Worm (Caenorhabditis elegans) whole organism, L3 larva: ENCODE results near the gene Y43E12A.3.
A peak's percentile ranks its signal among the peaks of the same experiment; 100 is the strongest.

Experiments
- R02D3.7 ChIP-seq: fragments of 150-350 bp; optimal IDR thresholded peaks from 2 replicates; lab custom pipeline; 2014; ENCODE audit warnings: missing biosample characterization, missing genetic modification characterization
- ZK546.5 ChIP-seq: sonication (generic microtip); optimal IDR thresholded peaks from 2 replicates; lab custom pipeline; 2017; ENCODE audit warnings: missing biosample characterization, missing genetic modification characterization
- aly-2 ChIP-seq: fragments of 150-350 bp; optimal IDR thresholded peaks from 2 replicates; lab custom pipeline; 2014; ENCODE audit warnings: missing biosample characterization, missing genetic modification characterization
- ama-1 ChIP-seq: fragments of 150-350 bp; optimal IDR thresholded peaks from 2 replicates; lab custom pipeline; 2018
- ceh-16 ChIP-seq: sonication (generic microtip); optimal IDR thresholded peaks from 2 replicates; lab custom pipeline; 2017; ENCODE audit warnings: missing biosample characterization, missing genetic modification characterization
- ceh-28 ChIP-seq: fragments of 150-350 bp; optimal IDR thresholded peaks from 2 replicates; lab custom pipeline; 2014; ENCODE audit warnings: missing biosample characterization, missing genetic modification reagents, missing genetic modification characterization
- ceh-82 ChIP-seq: fragments of 150-350 bp; optimal IDR thresholded peaks from 2 replicates; lab custom pipeline; 2014; ENCODE audit warnings: missing biosample characterization, missing genetic modification characterization
- ceh-9 ChIP-seq: sonication (generic microtip); optimal IDR thresholded peaks from 2 replicates; lab custom pipeline; 2018; ENCODE audit warnings: missing biosample characterization, missing genetic modification characterization
- egl-27 ChIP-seq: sonication (generic microtip); optimal IDR thresholded peaks from 4 replicates; lab custom pipeline; 2017; ENCODE audit warnings: missing biosample characterization, missing genetic modification reagents, missing genetic modification characterization
- egl-5 ChIP-seq: fragments of 150-350 bp; optimal IDR thresholded peaks from 2 replicates; lab custom pipeline; 2017; ENCODE audit warnings: missing biosample characterization, missing genetic modification reagents, missing genetic modification characterization, inconsistent platforms
- elt-1 ChIP-seq: fragments of 150-350 bp; optimal IDR thresholded peaks from 2 replicates; lab custom pipeline; 2014; ENCODE audit warnings: missing biosample characterization, missing genetic modification characterization
- elt-2 ChIP-seq: sonication (generic microtip); optimal IDR thresholded peaks from 2 replicates; lab custom pipeline; 2016; ENCODE audit warnings: missing genetic modification reagents, mild to moderate bottlenecking, missing genetic modification characterization, missing compliant biosample characterization
- elt-3 ChIP-seq, 3 experiments: fragments of 150-350 bp in 1 of 3; sonication (generic microtip) in 2 of 3; optimal IDR thresholded peaks; 2 replicates in 2 of 3; 4 replicates in 1 of 3; lab custom pipeline; 2014 to 2017; ENCODE audit warnings: missing biosample characterization in 3 of 3, missing genetic modification characterization in 3 of 3
- fkh-10 ChIP-seq: sonication (generic microtip); optimal IDR thresholded peaks from 2 replicates; lab custom pipeline; 2017; ENCODE audit warnings: missing biosample characterization, missing genetic modification reagents, missing genetic modification characterization
- fos-1 ChIP-seq: fragments of 150-350 bp; optimal IDR thresholded peaks from 2 replicates; lab custom pipeline; 2014; ENCODE audit warnings: missing biosample characterization, missing genetic modification characterization
- hmg-11 ChIP-seq: sonication (generic microtip); optimal IDR thresholded peaks from 2 replicates; lab custom pipeline; 2016; ENCODE audit warnings: missing genetic modification characterization, missing compliant biosample characterization
- jun-1 ChIP-seq: fragments of 150-350 bp; optimal IDR thresholded peaks from 2 replicates; lab custom pipeline; 2014; ENCODE audit warnings: missing biosample characterization, missing genetic modification reagents, missing genetic modification characterization
- lin-15B ChIP-seq: fragments of 150-350 bp; optimal IDR thresholded peaks from 2 replicates; lab custom pipeline; 2014; ENCODE audit warnings: missing biosample characterization, missing genetic modification characterization
- lin-39 ChIP-seq: fragments of 150-350 bp; optimal IDR thresholded peaks from 2 replicates; lab custom pipeline; 2018; ENCODE audit warnings: missing biosample characterization, missing genetic modification reagents, missing genetic modification characterization
- lsy-12 ChIP-seq: sonication (generic microtip); optimal IDR thresholded peaks from 2 replicates; lab custom pipeline; 2016; ENCODE audit warnings: mild to moderate bottlenecking, missing genetic modification characterization, missing compliant biosample characterization
- mdl-1 ChIP-seq: fragments of 150-350 bp; optimal IDR thresholded peaks from 2 replicates; lab custom pipeline; 2014; ENCODE audit warnings: missing biosample characterization, missing genetic modification characterization
- nfya-1 ChIP-seq: sonication (generic microtip); optimal IDR thresholded peaks from 2 replicates; lab custom pipeline; 2017; ENCODE audit warnings: missing genetic modification characterization, mild to moderate bottlenecking, missing compliant biosample characterization, antibody characterized with exemption, moderate library complexity; ENCODE audit not compliant: insufficient read depth
- nhr-11 ChIP-seq: fragments of 150-350 bp; optimal IDR thresholded peaks from 2 replicates; lab custom pipeline; 2014; ENCODE audit warnings: missing biosample characterization, missing genetic modification characterization
- nhr-12 ChIP-seq: fragments of 150-350 bp; optimal IDR thresholded peaks from 2 replicates; lab custom pipeline; 2014; ENCODE audit warnings: missing biosample characterization, missing genetic modification characterization
- nhr-23 ChIP-seq: fragments of 150-350 bp; optimal IDR thresholded peaks from 2 replicates; lab custom pipeline; 2014; ENCODE audit warnings: missing biosample characterization, missing genetic modification reagents, missing genetic modification characterization
- nhr-237 ChIP-seq: fragments of 150-350 bp; optimal IDR thresholded peaks from 2 replicates; lab custom pipeline; 2014; ENCODE audit warnings: missing biosample characterization, missing genetic modification characterization
- nhr-25 ChIP-seq: sonication (generic microtip); optimal IDR thresholded peaks from 2 replicates; lab custom pipeline; 2017; ENCODE audit warnings: missing biosample characterization, missing genetic modification characterization
- nhr-43 ChIP-seq: sonication (generic microtip); optimal IDR thresholded peaks from 2 replicates; lab custom pipeline; 2016; ENCODE audit warnings: mild to moderate bottlenecking, missing genetic modification characterization, missing compliant biosample characterization; ENCODE audit not compliant: poor library complexity, severe bottlenecking
- nhr-67 ChIP-seq: fragments of 150-350 bp; optimal IDR thresholded peaks from 2 replicates; lab custom pipeline; 2014; ENCODE audit warnings: missing biosample characterization, missing genetic modification characterization
- pha-4 ChIP-seq: fragments of 150-350 bp; optimal IDR thresholded peaks from 2 replicates; lab custom pipeline; 2014; ENCODE audit warnings: missing biosample characterization, missing genetic modification reagents, missing genetic modification characterization
- pqm-1 ChIP-seq: fragments of 150-350 bp; optimal IDR thresholded peaks from 2 replicates; lab custom pipeline; 2017; ENCODE audit warnings: missing biosample characterization, missing genetic modification characterization, inconsistent platforms
- sea-2 ChIP-seq: fragments of 150-350 bp; sonication (generic microtip); optimal IDR thresholded peaks from 4 replicates; lab custom pipeline; 2014; ENCODE audit warnings: missing biosample characterization, missing genetic modification reagents, missing genetic modification characterization
- skn-1 ChIP-seq: fragments of 150-350 bp; optimal IDR thresholded peaks from 2 replicates; lab custom pipeline; 2014; ENCODE audit warnings: missing biosample characterization, missing genetic modification characterization
- snpc-4 ChIP-seq: fragments of 150-350 bp; optimal IDR thresholded peaks from 2 replicates; lab custom pipeline; 2014; ENCODE audit warnings: missing biosample characterization, missing genetic modification characterization
- tbx-2 ChIP-seq: sonication (generic microtip); optimal IDR thresholded peaks from 2 replicates; lab custom pipeline; 2016; ENCODE audit warnings: mild to moderate bottlenecking, missing genetic modification characterization, missing compliant biosample characterization
- unc-62 ChIP-seq: fragments of 150-350 bp; sonication (generic microtip); optimal IDR thresholded peaks from 4 replicates; lab custom pipeline; 2014; ENCODE audit warnings: missing biosample characterization, missing genetic modification reagents, missing genetic modification characterization
- zag-1 ChIP-seq: fragments of 150-350 bp; optimal IDR thresholded peaks from 2 replicates; lab custom pipeline; 2014; ENCODE audit warnings: missing biosample characterization, missing genetic modification characterization

The Y43E12A.3 gene

ce11 chrIV:11021512-11022268 is 34.0 kb downstream of the Y43E12A.3 start, which contains the start of gene mogs-1:
TSS of gene mogs-1 (minus strand) at chrIV:11021928.
- TF ChIP-seq nhr-23 (peak; percentile 72), pqm-1 (tag; lab: Kevin White, UChicago) (no peak), elt-1 (peak; percentile 17), hmg-11 (tag; lab: Kevin White, UChicago) (peak; percentile 21), aly-2 (tag; lab: Kevin White, UChicago) (no peak), elt-2 (tag; lab: Kevin White, UChicago) (peak; percentile 50), jun-1 (tag; lab: Kevin White, UChicago) (peak; percentile 17), nhr-25 (peak; percentile 53), lin-15B (tag; lab: Kevin White, UChicago) (no peak), nhr-43 (tag; lab: Kevin White, UChicago) (peak; percentile 60), unc-62 (GFP tag; lab: Kevin White, UChicago) (no peak)

ce11 chrIV:11022303-11022702 is 34.6 kb downstream of the Y43E12A.3 start, which contains the start of gene alh-3:
TSS of gene alh-3 (plus strand) at chrIV:11022603.
- no peak for TF ChIP-seq elt-3 (tag; optimal IDR thresholded peaks at IDR 0.05; lab: Kevin White, UChicago)
- no peak for TF ChIP-seq jun-1 (tag; lab: Kevin White, UChicago)
- TF ChIP-seq egl-27 (tag; lab: Kevin White, UChicago): no peak
- no peak for TF ChIP-seq tbx-2 (tag; lab: Kevin White, UChicago)
- TF ChIP-seq ZK546.5 (tag; lab: Kevin White, UChicago): no peak
- TF ChIP-seq, all 47 proteins: peak for 0

- TF ChIP-seq ceh-82 (tag; lab: Kevin White, UChicago) (no peak), nhr-67 (no peak), nhr-237 (tag; lab: Kevin White, UChicago) (no peak), lsy-12 (tag; lab: Kevin White, UChicago) (peak; percentile 49), lin-39 (peak; percentile 58), nhr-43 (tag; lab: Kevin White, UChicago) (peak; percentile 87), nfya-1 (tag; lab: Kevin White, UChicago) (peak; percentile 24), sea-2 (GFP tag; lab: Kevin White, UChicago) (peak; percentile 36), nhr-25 (peak; percentile 8), ama-1 (lab: Kevin White, UChicago) (peak; percentile 92), nhr-11 (tag; lab: Kevin White, UChicago) (no peak), pha-4 (tag; lab: Kevin White, UChicago) (peak; percentile 16), elt-3 (tag; optimal IDR thresholded peaks at IDR 0.05; lab: Kevin White, UChicago) (peak in 1 of 3 experiments; percentile 8), tbx-2 (tag; lab: Kevin White, UChicago) (peak; percentile 43)
These were observed 38.2 kb downstream of the Y43E12A.3 start for ce11 chrIV:11025941-11026340.

DNA sequence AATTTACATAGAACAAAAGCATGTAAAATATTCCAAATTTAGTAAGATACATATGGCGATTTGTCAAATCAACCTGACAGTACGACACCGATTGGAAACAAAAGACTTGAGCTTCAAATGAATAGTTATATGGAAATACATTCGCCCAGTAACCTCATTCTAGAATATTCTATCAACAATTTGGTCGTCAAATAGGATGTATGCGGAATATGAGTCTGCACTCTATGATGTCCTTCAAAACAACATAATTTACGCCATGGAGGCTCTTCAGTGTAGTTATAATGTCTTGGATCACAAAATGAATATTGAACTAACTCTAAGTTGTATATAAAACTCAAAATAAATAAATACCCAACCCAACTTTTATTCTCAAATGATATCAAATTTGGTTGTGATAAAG is 39.0 kb downstream of the Y43E12A.3 start:
- no peak for TF ChIP-seq fos-1 (tag; lab: Kevin White, UChicago)
- TF ChIP-seq ZK546.5 (tag; lab: Kevin White, UChicago): no peak
- TF ChIP-seq nhr-23: no peak
- no peak for TF ChIP-seq nhr-12
- TF ChIP-seq nhr-25: no peak
- TF ChIP-seq nfya-1 (tag; lab: Kevin White, UChicago): no peak
- TF ChIP-seq elt-2 (tag; lab: Kevin White, UChicago): peak; percentile 0
- TF ChIP-seq skn-1 (tag; lab: Kevin White, UChicago): peak; percentile 31
- peak; percentile 31 for TF ChIP-seq lin-15B (tag; lab: Kevin White, UChicago)
- TF ChIP-seq egl-27 (tag; lab: Kevin White, UChicago): no peak
- peak; percentile 5 for TF ChIP-seq snpc-4
- TF ChIP-seq nhr-237 (tag; lab: Kevin White, UChicago): no peak
- no peak for TF ChIP-seq elt-3 (tag; optimal IDR thresholded peaks at IDR 0.05; lab: Kevin White, UChicago)

ce11 chrIV:11027560-11027959 is 39.9 kb downstream of the Y43E12A.3 start:
- TF ChIP-seq egl-5 (tag; lab: Kevin White, UChicago) (no peak), mdl-1 (tag; lab: Kevin White, UChicago) (peak; percentile 13), nhr-23 (peak; percentile 94), egl-27 (tag; lab: Kevin White, UChicago) (no peak), R02D3.7 (tag; lab: Kevin White, UChicago) (peak; percentile 46), skn-1 (tag; lab: Kevin White, UChicago) (peak; percentile 84), nhr-25 (peak; percentile 94), nhr-67 (no peak), fkh-10 (GFP tag; lab: Kevin White, UChicago) (no peak), hmg-11 (tag; lab: Kevin White, UChicago) (peak; percentile 87), elt-2 (tag; lab: Kevin White, UChicago) (peak; percentile 72), fos-1 (tag; lab: Kevin White, UChicago) (peak; percentile 73), unc-62 (GFP tag; lab: Kevin White, UChicago) (peak; percentile 70), nhr-43 (tag; lab: Kevin White, UChicago) (peak; percentile 80), lin-39 (peak; percentile 92), ceh-16 (tag; lab: Kevin White, UChicago) (no peak), tbx-2 (tag; lab: Kevin White, UChicago) (peak; percentile 47), ceh-9 (peak; percentile 63), pqm-1 (tag; lab: Kevin White, UChicago) (peak; percentile 69), aly-2 (tag; lab: Kevin White, UChicago) (no peak), snpc-4 (peak; percentile 76), ceh-28 (peak; percentile 66), lsy-12 (tag; lab: Kevin White, UChicago) (peak; percentile 58), jun-1 (tag; lab: Kevin White, UChicago) (peak; percentile 77), nfya-1 (tag; lab: Kevin White, UChicago) (peak; percentile 90), lin-15B (tag; lab: Kevin White, UChicago) (peak; percentile 64), zag-1 (peak; percentile 53), pha-4 (tag; lab: Kevin White, UChicago) (peak; percentile 96), ama-1 (lab: Kevin White, UChicago) (peak; percentile 92)
